Worm (Caenorhabditis elegans): ENCODE data around the gene ZK84.2.
"Not testable (repeated sequence)": the region's sequence is repeated elsewhere in the genome, so short reads cannot be mapped to it uniquely, and the experiment has no call there.

Gene ZK84.2

ce11 chrII:6001004-6001403 is 13.2 kb upstream of the ZK84.2 start:
- TF ChIP-seq egl-27 (tag; optimal IDR thresholded peaks at IDR 0.05) (no peak), R02D3.7 (tag; optimal IDR thresholded peaks at IDR 0.05) (no peak), ztf-1 (GFP tag; conservative IDR thresholded peaks at IDR 0.05) (no peak), zag-1 (tag; optimal IDR thresholded peaks at IDR 0.05) (no peak), nhr-6 (tag; optimal IDR thresholded peaks at IDR 0.05) (no peak), ztf-11 (tag; optimal IDR thresholded peaks at IDR 0.05) (no peak), nhr-10 (tag; optimal IDR thresholded peaks at IDR 0.05) (no peak), Y55F3AM.14 (GFP tag; optimal IDR thresholded peaks at IDR 0.05) (no peak), sem-4 (tag; optimal IDR thresholded peaks at IDR 0.05) (no peak), fos-1 (tag; optimal IDR thresholded peaks at IDR 0.05) (no peak), lin-13 (GFP tag; optimal IDR thresholded peaks at IDR 0.05) (no peak), nhr-25 (tag; optimal IDR thresholded peaks at IDR 0.05) (no peak), nhr-23 (tag; optimal IDR thresholded peaks at IDR 0.05) (no peak), nhr-11 (tag; optimal IDR thresholded peaks at IDR 0.05) (no peak)

ce11 chrII:6008887-6009286 is 5.3 kb upstream of the ZK84.2 start, which contains the start of gene ZK84.4:
TSS of gene ZK84.4 (minus strand) at chrII:6008987.
- not testable (repeated sequence) for TF ChIP-seq mab-5 (tag; optimal IDR thresholded peaks at IDR 0.05); nhr-10 (tag; optimal IDR thresholded peaks at IDR 0.05); Y55F3AM.14 (GFP tag; optimal IDR thresholded peaks at IDR 0.05)

ce11 chrII:6010544-6010943 is 3.6 kb upstream of the ZK84.2 start, which contains the start of gene ins-20:
TSS of gene ins-20 (plus strand) at chrII:6010844.
- TF ChIP-seq ztf-4 (tag; optimal IDR thresholded peaks at IDR 0.05), result no peak
- no peak for TF ChIP-seq aly-2 (tag; optimal IDR thresholded peaks at IDR 0.05)
- TF ChIP-seq snpc-4 (tag; optimal IDR thresholded peaks at IDR 0.05), result no peak
- no peak for TF ChIP-seq nhr-77 (tag; optimal IDR thresholded peaks at IDR 0.05)
- TF ChIP-seq ztf-1 (GFP tag; conservative IDR thresholded peaks at IDR 0.05), result no peak
- TF ChIP-seq nhr-12 (tag; optimal IDR thresholded peaks at IDR 0.05), result no peak
- no peak for TF ChIP-seq nhr-129 (tag; optimal IDR thresholded peaks at IDR 0.05)

ce11 chrII:6016410-6016809 is 2.3 kb downstream of the ZK84.2 start, which contains the start of gene ZK84.5:
TSS of gene ZK84.5 (minus strand) at chrII:6016510.
- TF ChIP-seq nhr-237 (tag; optimal IDR thresholded peaks at IDR 0.05), result no peak
- no peak for TF ChIP-seq nhr-10 (tag; optimal IDR thresholded peaks at IDR 0.05)
- TF ChIP-seq ZK546.5 (tag; optimal IDR thresholded peaks at IDR 0.05), result no peak
- TF ChIP-seq lin-11 (tag; optimal IDR thresholded peaks at IDR 0.05), result no peak
- TF ChIP-seq R02D3.7 (tag; optimal IDR thresholded peaks at IDR 0.05), result no peak
- TF ChIP-seq snpc-4 (tag; optimal IDR thresholded peaks at IDR 0.05), result no peak

- TF ChIP-seq sma-3 (GFP tag; optimal IDR thresholded peaks at IDR 0.05) (no peak), R02D3.7 (tag; optimal IDR thresholded peaks at IDR 0.05) (no peak), F13H6.1 (tag; optimal IDR thresholded peaks at IDR 0.05) (no peak), aly-2 (tag; optimal IDR thresholded peaks at IDR 0.05) (no peak), lsy-2 (tag; optimal IDR thresholded peaks at IDR 0.05) (no peak), nhr-10 (tag; optimal IDR thresholded peaks at IDR 0.05) (no peak)
Measured at ce11 chrII:6020353-6020752, 6.2 kb downstream of the ZK84.2 start, which contains the start of gene ZK84.1. TSS of gene ZK84.1 (plus strand) at chrII:6020653.

- TF ChIP-seq peb-1 (tag; optimal IDR thresholded peaks at IDR 0.05) (no peak), sma-3 (GFP tag; optimal IDR thresholded peaks at IDR 0.05) (no peak), ama-1 (optimal IDR thresholded peaks at IDR 0.05) (no peak), unc-62 (GFP tag; optimal IDR thresholded peaks at IDR 0.05) (no peak), blmp-1 (tag; optimal IDR thresholded peaks at IDR 0.05; ENCODE audit: insufficient read depth) (no peak), fos-1 (tag; optimal IDR thresholded peaks at IDR 0.05) (no peak), snpc-4 (tag; optimal IDR thresholded peaks at IDR 0.05) (no peak), alr-1 (tag; optimal IDR thresholded peaks at IDR 0.05) (no peak)
Measured at ce11 chrII:6022596-6022995, 8.4 kb downstream of the ZK84.2 start.

- TF ChIP-seq nhr-10 (tag; optimal IDR thresholded peaks at IDR 0.05) (no peak), nhr-237 (tag; optimal IDR thresholded peaks at IDR 0.05) (no peak), Y55F3AM.14 (GFP tag; optimal IDR thresholded peaks at IDR 0.05) (no peak), lin-11 (tag; optimal IDR thresholded peaks at IDR 0.05) (no peak), nhr-77 (tag; optimal IDR thresholded peaks at IDR 0.05) (no peak), blmp-1 (tag; optimal IDR thresholded peaks at IDR 0.05; ENCODE audit: insufficient read depth) (no peak), lsy-2 (tag; optimal IDR thresholded peaks at IDR 0.05) (no peak), lin-39 (tag; optimal IDR thresholded peaks at IDR 0.05) (no peak), mab-5 (tag; optimal IDR thresholded peaks at IDR 0.05) (no peak), crh-2 (tag; optimal IDR thresholded peaks at IDR 0.05) (no peak), nhr-6 (tag; optimal IDR thresholded peaks at IDR 0.05) (no peak), gmeb-1 (tag; optimal IDR thresholded peaks at IDR 0.05) (no peak), ztf-1 (GFP tag; conservative IDR thresholded peaks at IDR 0.05) (no peak)
Measured at ce11 chrII:6024879-6025278, 10.7 kb downstream of the ZK84.2 start, which contains the start of gene R12C12.9. TSS of gene R12C12.9 (minus strand) at chrII:6024979.

Measured in whole organism, L2 larva.